Worm (Caenorhabditis elegans) whole organism, L1 larva: ENCODE results near the gene C07C7.1.
A peak's percentile ranks its signal among the peaks of the same experiment; 100 is the strongest.

ENCODE experiments used
- C04F5.9 ChIP-seq: sonication (generic microtip); optimal IDR thresholded peaks from 2 replicates; lab custom pipeline; 2016; ENCODE audit warnings: missing genetic modification characterization, missing compliant biosample characterization
- C16A3.4 ChIP-seq: fragments of 150-350 bp; optimal IDR thresholded peaks from 2 replicates; lab custom pipeline; 2014; ENCODE audit warnings: missing biosample characterization, missing genetic modification characterization
- C34B4.2 ChIP-seq: sonication (generic microtip); optimal IDR thresholded peaks from 2 replicates; lab custom pipeline; 2017; ENCODE audit warnings: mild to moderate bottlenecking, missing genetic modification characterization, missing compliant biosample characterization
- Y116A8C.19 ChIP-seq: sonication (generic microtip); optimal IDR thresholded peaks from 2 replicates; lab custom pipeline; 2016; ENCODE audit warnings: missing compliant biosample characterization, missing genetic modification characterization, borderline replicate concordance
- alr-1 ChIP-seq: fragments of 200-800 bp; sonication (Bioruptor generic); optimal IDR thresholded peaks from 2 replicates; lab custom pipeline; 2018; ENCODE audit warnings: borderline replicate concordance, mild to moderate bottlenecking, missing genetic modification characterization, missing compliant biosample characterization
- ceh-63 ChIP-seq: fragments of 200-800 bp; sonication (Bioruptor generic); optimal IDR thresholded peaks from 2 replicates; lab custom pipeline; 2018; ENCODE audit warnings: mild to moderate bottlenecking, missing genetic modification characterization, missing compliant biosample characterization
- ceh-82 ChIP-seq, 3 experiments: fragments of 150-350 bp in 1 of 3; sonication (generic microtip) in 2 of 3; optimal IDR thresholded peaks; 2 replicates each; lab custom pipeline; 2014 to 2017; ENCODE audit warnings: missing biosample characterization in 3 of 3, missing genetic modification characterization in 3 of 3
- ceh-88 ChIP-seq: fragments of 200-800 bp; sonication (Bioruptor generic); IDR thresholded peaks from 2 replicates; pipeline ENCODE4 v1.3.6; 2022; ENCODE audit warnings: missing genetic modification characterization, missing compliant biosample characterization
- ces-1 ChIP-seq: fragments of 150-350 bp; optimal IDR thresholded peaks from 2 replicates; lab custom pipeline; 2014; ENCODE audit warnings: missing biosample characterization, missing genetic modification reagents, missing genetic modification characterization
- efl-1 ChIP-seq, 4 experiments: fragments of 150-350 bp; optimal IDR thresholded peaks in 3 of 4; peaks in 1 of 4; 1 replicate in 1 of 4; 2 replicates in 3 of 4; lab custom pipeline; 2014; ENCODE audit warnings: missing biosample characterization in 2 of 4, missing genetic modification characterization in 2 of 4, missing genetic modification reagents in 2 of 4
- egl-13 ChIP-seq: sonication (generic microtip); optimal IDR thresholded peaks from 2 replicates; lab custom pipeline; 2016; ENCODE audit warnings: missing genotype, missing genetic modification reagents, missing genetic modification characterization, missing compliant biosample characterization
- egl-27 ChIP-seq, 2 experiments: fragments of 150-350 bp in 1 of 2; sonication (generic microtip); optimal IDR thresholded peaks; 3 replicates each; lab custom pipeline; 2017 to 2018; ENCODE audit warnings: missing biosample characterization in 2 of 2, missing genetic modification characterization in 2 of 2, missing genetic modification reagents in 2 of 2
- elt-2 ChIP-seq: sonication (generic microtip); optimal IDR thresholded peaks from 2 replicates; lab custom pipeline; 2016; ENCODE audit warnings: missing genetic modification characterization, mild to moderate bottlenecking, inconsistent platforms, missing compliant biosample characterization, missing genetic modification reagents
- elt-3 ChIP-seq, 6 experiments: fragments of 150-350 bp in 1 of 6; sonication (generic microtip); optimal IDR thresholded peaks; 2 replicates each; lab custom pipeline; 2017 to 2018; ENCODE audit warnings: missing biosample characterization in 6 of 6, missing genetic modification characterization in 6 of 6, inconsistent platforms in 1 of 6
- ets-5 ChIP-seq: fragments of 200-800 bp; sonication (Bioruptor generic); IDR thresholded peaks from 2 replicates; pipeline ENCODE4 v1.3.6; 2022; ENCODE audit warnings: missing genetic modification characterization, missing compliant biosample characterization
- fkh-10 ChIP-seq: sonication (generic microtip); optimal IDR thresholded peaks from 2 replicates; lab custom pipeline; 2017; ENCODE audit warnings: missing biosample characterization, missing genetic modification reagents, missing genetic modification characterization
- fkh-8 ChIP-seq: sonication (generic microtip); optimal IDR thresholded peaks from 2 replicates; lab custom pipeline; 2016; ENCODE audit warnings: mild to moderate bottlenecking, missing genetic modification characterization, missing compliant biosample characterization
- fos-1 ChIP-seq: fragments of 150-350 bp; optimal IDR thresholded peaks from 2 replicates; lab custom pipeline; 2014; ENCODE audit warnings: missing biosample characterization, missing genetic modification characterization
- grh-1 ChIP-seq: fragments of 200-800 bp; sonication (Bioruptor generic); IDR thresholded peaks from 2 replicates; pipeline ENCODE4 v1.3.6; 2022; ENCODE audit warnings: missing genetic modification reagents, missing genetic modification characterization, missing compliant biosample characterization
- hlh-17 ChIP-seq: fragments of 200-800 bp; sonication (Bioruptor generic); optimal IDR thresholded peaks from 2 replicates; lab custom pipeline; 2018; ENCODE audit warnings: missing genetic modification characterization, mild to moderate bottlenecking, missing compliant biosample characterization, moderate library complexity, borderline replicate concordance
- hpl-2 ChIP-seq: fragments of 150-350 bp; optimal IDR thresholded peaks from 2 replicates; lab custom pipeline; 2014; ENCODE audit warnings: missing biosample characterization, missing genetic modification reagents, missing genetic modification characterization
- irx-1 ChIP-seq: sonication (generic microtip); optimal IDR thresholded peaks from 2 replicates; lab custom pipeline; 2016; ENCODE audit warnings: missing genetic modification characterization, missing compliant biosample characterization
- isw-1 ChIP-seq: fragments of 200-800 bp; sonication (Bioruptor generic); IDR thresholded peaks from 2 replicates; pipeline ENCODE4 v1.3.6; 2022; ENCODE audit warnings: missing genetic modification characterization, missing compliant biosample characterization
- lin-15B ChIP-seq: fragments of 150-350 bp; sonication (generic microtip); optimal IDR thresholded peaks from 3 replicates; lab custom pipeline; 2014; ENCODE audit warnings: missing biosample characterization, missing genetic modification characterization
- lin-35 ChIP-seq, 2 experiments: fragments of 150-350 bp; optimal IDR thresholded peaks; 2 replicates each; lab custom pipeline; 2014; ENCODE audit warnings: missing biosample characterization in 2 of 2, missing genetic modification characterization in 2 of 2, missing genetic modification reagents in 2 of 2
- lin-39 ChIP-seq: fragments of 150-350 bp; optimal IDR thresholded peaks from 2 replicates; lab custom pipeline; 2014; ENCODE audit warnings: missing biosample characterization, missing genetic modification reagents, missing genetic modification characterization
- lir-3 ChIP-seq: sonication (generic microtip); optimal IDR thresholded peaks from 2 replicates; lab custom pipeline; 2016; ENCODE audit warnings: mild to moderate bottlenecking, missing genetic modification characterization, moderate library complexity, missing compliant biosample characterization; ENCODE audit not compliant: poor library complexity
- lsy-2 ChIP-seq, 2 experiments: fragments of 150-350 bp; optimal IDR thresholded peaks; 2 replicates each; lab custom pipeline; 2014; ENCODE audit warnings: missing biosample characterization in 2 of 2, missing genetic modification characterization in 2 of 2
- mab-9 ChIP-seq: fragments of 200-800 bp; sonication (Bioruptor generic); IDR thresholded peaks from 2 replicates; pipeline ENCODE4 v1.3.6; 2022; ENCODE audit warnings: missing genetic modification reagents, missing genetic modification characterization, missing compliant biosample characterization
- mdl-1 ChIP-seq, 2 experiments: fragments of 150-350 bp; optimal IDR thresholded peaks; 2 replicates each; lab custom pipeline; 2014 to 2017; ENCODE audit warnings: missing biosample characterization in 2 of 2, missing genetic modification characterization in 2 of 2, inconsistent platforms in 1 of 2
- mef-2 ChIP-seq: fragments of 150-350 bp; optimal IDR thresholded peaks from 2 replicates; lab custom pipeline; 2014; ENCODE audit warnings: missing biosample characterization, missing genetic modification characterization
- nhr-11 ChIP-seq: fragments of 150-350 bp; optimal IDR thresholded peaks from 2 replicates; lab custom pipeline; 2014; ENCODE audit warnings: missing biosample characterization, missing genetic modification characterization
- nhr-12 ChIP-seq: sonication (generic microtip); optimal IDR thresholded peaks from 2 replicates; lab custom pipeline; 2017; ENCODE audit warnings: missing biosample characterization, missing genetic modification characterization
- nhr-20 ChIP-seq: sonication (generic microtip); optimal IDR thresholded peaks from 2 replicates; lab custom pipeline; 2016; ENCODE audit warnings: mild to moderate bottlenecking, missing genetic modification characterization, missing compliant biosample characterization
- nhr-237 ChIP-seq: fragments of 150-350 bp; optimal IDR thresholded peaks from 2 replicates; lab custom pipeline; 2014; ENCODE audit warnings: missing biosample characterization, missing genetic modification characterization
- nhr-71 ChIP-seq: sonication (generic microtip); optimal IDR thresholded peaks from 2 replicates; lab custom pipeline; 2016; ENCODE audit warnings: mild to moderate bottlenecking, missing genetic modification characterization, moderate library complexity, missing compliant biosample characterization
- nhr-84 ChIP-seq: sonication (generic microtip); optimal IDR thresholded peaks from 2 replicates; lab custom pipeline; 2017; ENCODE audit warnings: missing biosample characterization, missing genetic modification characterization
- nhr-85 ChIP-seq: sonication (generic microtip); peaks from one replicate; lab custom pipeline; 2016; ENCODE audit warnings: missing genetic modification characterization, inconsistent platforms, missing compliant biosample characterization
- pqm-1 ChIP-seq: sonication (generic microtip); optimal IDR thresholded peaks from 3 replicates; lab custom pipeline; 2017; ENCODE audit warnings: missing biosample characterization, missing genetic modification characterization
- rnt-1 ChIP-seq: sonication (generic microtip); optimal IDR thresholded peaks from 2 replicates; lab custom pipeline; 2016; ENCODE audit warnings: mild to moderate bottlenecking, missing genetic modification characterization, moderate library complexity, missing compliant biosample characterization
- skn-1 ChIP-seq: fragments of 150-350 bp; optimal IDR thresholded peaks from 2 replicates; lab custom pipeline; 2014; ENCODE audit warnings: missing biosample characterization, missing genetic modification characterization
- snpc-4 ChIP-seq: fragments of 150-350 bp; optimal IDR thresholded peaks from 2 replicates; lab custom pipeline; 2014; ENCODE audit warnings: missing biosample characterization, missing genetic modification characterization
- snu-23 ChIP-seq: sonication (generic microtip); optimal IDR thresholded peaks from 2 replicates; lab custom pipeline; 2016; ENCODE audit warnings: missing genetic modification characterization, missing compliant biosample characterization
- sptf-1 ChIP-seq: fragments of 150-350 bp; optimal IDR thresholded peaks from 2 replicates; lab custom pipeline; 2014; ENCODE audit warnings: missing biosample characterization, missing genetic modification characterization
- tlp-1 ChIP-seq: fragments of 150-350 bp; optimal IDR thresholded peaks from 2 replicates; lab custom pipeline; 2014; ENCODE audit warnings: missing biosample characterization, missing genetic modification characterization
- unc-130 ChIP-seq: fragments of 150-350 bp; optimal IDR thresholded peaks from 2 replicates; lab custom pipeline; 2017; ENCODE audit warnings: missing biosample characterization, missing genetic modification characterization, inconsistent platforms
- unc-62 ChIP-seq: fragments of 150-350 bp; optimal IDR thresholded peaks from 2 replicates; lab custom pipeline; 2014; ENCODE audit warnings: missing biosample characterization, missing genetic modification reagents, missing genetic modification characterization
- unc-86 ChIP-seq: sonication (generic microtip); optimal IDR thresholded peaks from 2 replicates; lab custom pipeline; 2016; ENCODE audit warnings: missing genetic modification characterization, missing compliant biosample characterization
- unc-98 ChIP-seq: fragments of 200-800 bp; sonication (Bioruptor generic); IDR thresholded peaks from 2 replicates; pipeline ENCODE4 v1.3.6; 2022; ENCODE audit warnings: missing genetic modification characterization, missing compliant biosample characterization
- vab-15 ChIP-seq: sonication (generic microtip); optimal IDR thresholded peaks from 2 replicates; lab custom pipeline; 2017; ENCODE audit warnings: missing genotype, mild to moderate bottlenecking, missing genetic modification characterization, missing compliant biosample characterization
- xbp-1 ChIP-seq: sonication (generic microtip); optimal IDR thresholded peaks from 2 replicates; lab custom pipeline; 2016; ENCODE audit warnings: missing genetic modification characterization, missing compliant biosample characterization
- zag-1 ChIP-seq: fragments of 150-350 bp; optimal IDR thresholded peaks from 2 replicates; lab custom pipeline; 2014; ENCODE audit warnings: missing biosample characterization, missing genetic modification characterization
- zip-4 ChIP-seq: fragments of 200-800 bp; sonication (Bioruptor generic); optimal IDR thresholded peaks from 2 replicates; lab custom pipeline; 2018; ENCODE audit warnings: mild to moderate bottlenecking, missing genetic modification characterization, moderate library complexity, missing compliant biosample characterization

C07C7.1 gene

DNA sequence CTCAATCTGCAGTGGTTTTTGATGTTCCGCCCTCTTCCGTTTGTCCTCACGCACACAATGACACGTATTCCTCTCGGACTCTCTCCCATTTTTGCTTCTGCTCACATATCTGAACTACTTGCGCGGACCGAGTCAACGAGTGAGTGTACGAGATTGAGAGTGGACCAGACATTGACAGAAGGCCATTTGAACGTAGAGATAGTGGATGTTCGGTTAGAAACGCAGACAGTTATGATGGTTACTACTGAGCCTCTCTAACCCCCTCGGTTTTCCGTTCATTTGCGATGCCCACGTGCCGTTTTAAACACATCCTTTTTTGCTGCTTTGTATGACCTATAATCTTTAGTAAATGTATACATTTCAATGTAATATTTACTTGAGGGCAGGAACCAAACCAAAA is 31.8 kb downstream of the C07C7.1 start:
- peak; percentile 19 for TF ChIP-seq egl-13
- peak; percentile 33 for TF ChIP-seq xbp-1 (tag; lab: Kevin White, UChicago)
- TF ChIP-seq tlp-1 (tag; lab: Kevin White, UChicago): no peak
- peak in 1 of 2 experiments; percentile 9 for TF ChIP-seq egl-27 (tag; optimal IDR thresholded peaks at IDR 0.05; lab: Kevin White, UChicago)
- peak; percentile 0 for TF ChIP-seq lir-3 (tag; lab: Kevin White, UChicago)
- TF ChIP-seq nhr-20 (tag; lab: Kevin White, UChicago): no peak
- TF ChIP-seq pqm-1 (tag; lab: Kevin White, UChicago): no peak
- no peak for TF ChIP-seq C34B4.2 (tag; lab: Kevin White, UChicago)
- TF ChIP-seq snpc-4 (tag; lab: Kevin White, UChicago): no peak
- no peak for TF ChIP-seq fos-1 (tag; lab: Kevin White, UChicago)
- TF ChIP-seq sptf-1: no peak
- no peak for TF ChIP-seq ces-1 (GFP tag; lab: Kevin White, UChicago)
- no peak for TF ChIP-seq nhr-12
- TF ChIP-seq lin-39 (tag; lab: Kevin White, UChicago): no peak
- TF ChIP-seq unc-62 (GFP tag; lab: Kevin White, UChicago): no peak
- TF ChIP-seq C04F5.9: no peak
- peak; percentile 24 for TF ChIP-seq irx-1 (tag; lab: Kevin White, UChicago)
- no peak for TF ChIP-seq hpl-2 (GFP tag; lab: Kevin White, UChicago)
- TF ChIP-seq nhr-85 (tag; lab: Kevin White, UChicago): peak; percentile 62
- TF ChIP-seq rnt-1: peak; percentile 36
- peak; percentile 38 for TF ChIP-seq fkh-10
- TF ChIP-seq mdl-1 (tag; optimal IDR thresholded peaks at IDR 0.05; lab: Kevin White, UChicago): peak in 1 of 2 experiments; percentile 59
- TF ChIP-seq efl-1 (optimal IDR thresholded peaks at IDR 0.05; lab: Kevin White, UChicago): peak; percentile 55 to 62
- peak in 1 of 2 experiments; percentile 42 for TF ChIP-seq efl-1 (GFP tag; optimal IDR thresholded peaks at IDR 0.05 in 1 of 2; lab: Kevin White, UChicago)
- TF ChIP-seq lsy-2 (tag; optimal IDR thresholded peaks at IDR 0.05; lab: Kevin White, UChicago): peak; percentile 10 to 35
- peak; percentile 59 for TF ChIP-seq nhr-71 (tag; lab: Kevin White, UChicago)
- no peak for TF ChIP-seq elt-2 (tag; lab: Kevin White, UChicago)
- TF ChIP-seq C16A3.4: no peak
- TF ChIP-seq lin-35 (GFP tag; optimal IDR thresholded peaks at IDR 0.05; lab: Kevin White, UChicago): peak in 1 of 2 experiments; percentile 51
- TF ChIP-seq unc-130 (tag; lab: Kevin White, UChicago): no peak
- TF ChIP-seq mef-2 (tag; lab: Kevin White, UChicago): no peak
- TF ChIP-seq alr-1: no peak
- no peak for TF ChIP-seq ceh-88
- no peak for TF ChIP-seq nhr-11 (tag; lab: Kevin White, UChicago)
- TF ChIP-seq hlh-17: no peak
- TF ChIP-seq ceh-82 (tag; optimal IDR thresholded peaks at IDR 0.05; lab: Kevin White, UChicago): peak in 1 of 3 experiments; percentile 15
- no peak for TF ChIP-seq zip-4 (GFP tag; lab: Kevin White, UChicago)
- no peak for TF ChIP-seq zag-1
- TF ChIP-seq nhr-84: no peak
- peak; percentile 26 for TF ChIP-seq skn-1 (tag; lab: Kevin White, UChicago)
- TF ChIP-seq Y116A8C.19 (tag; lab: Kevin White, UChicago): no peak
- TF ChIP-seq vab-15 (tag; lab: Kevin White, UChicago): no peak
- TF ChIP-seq elt-3 (tag; optimal IDR thresholded peaks at IDR 0.05; lab: Kevin White, UChicago): no peak
- TF ChIP-seq nhr-237 (tag; lab: Kevin White, UChicago): no peak
- no peak for TF ChIP-seq grh-1 (GFP tag; lab: Robert Waterston, UW)
- TF ChIP-seq mab-9: peak; percentile 40; the same call in 1 of the 2 replicates
- TF ChIP-seq unc-86 (tag; lab: Kevin White, UChicago): peak; percentile 54
- TF ChIP-seq ets-5 (GFP tag; lab: Robert Waterston, UW): no peak
- peak; percentile 58 for TF ChIP-seq snu-23
- TF ChIP-seq unc-98 (GFP tag; lab: Robert Waterston, UW): no peak
- TF ChIP-seq isw-1: 0 out of 2 replicates have a peak, but pooled peaks have one; percentile 12
- no peak for TF ChIP-seq ceh-63
- no peak for TF ChIP-seq lin-15B (tag; lab: Kevin White, UChicago)
- TF ChIP-seq fkh-8: peak; percentile 50
